Fruit fly (Drosophila melanogaster) whole organism, pupa: ENCODE results near the gene CG4278.
A peak's percentile ranks its signal among the peaks of the same experiment; 100 is the strongest.

Experiments
- CG10348 ChIP-seq: fragments of 200-800 bp; sonication (Bioruptor generic); IDR thresholded peaks from 2 replicates; pipeline ENCODE4 v1.3.6; 2022; ENCODE audit warnings: missing biosample characterization, missing genetic modification characterization
- CG12605 ChIP-seq: fragments of 200-800 bp; sonication (Bioruptor generic); IDR thresholded peaks from 2 replicates; pipeline ENCODE4 v1.3.6; 2022; ENCODE audit warnings: missing biosample characterization, missing genetic modification characterization
- CG15710 ChIP-seq: fragments of 200-800 bp; sonication (Bioruptor generic); optimal IDR thresholded peaks from 2 replicates; lab custom pipeline; 2018; ENCODE audit warnings: missing biosample characterization, mild to moderate bottlenecking, missing genetic modification characterization, moderate library complexity
- CG17806 ChIP-seq: fragments of 200-800 bp; sonication (Bioruptor generic); optimal IDR thresholded peaks from 2 replicates; lab custom pipeline; 2018; ENCODE audit warnings: missing biosample characterization, mild to moderate bottlenecking, missing genetic modification characterization, moderate library complexity
- CG32121 ChIP-seq: fragments of 200-800 bp; sonication (Bioruptor generic); IDR thresholded peaks from 2 replicates; pipeline ENCODE4 v1.3.6; 2022; ENCODE audit warnings: missing biosample characterization, missing genetic modification characterization
- CG34367 ChIP-seq: fragments of 200-800 bp; sonication (Bioruptor generic); optimal IDR thresholded peaks from 2 replicates; lab custom pipeline; 2018; ENCODE audit warnings: missing biosample characterization, mild to moderate bottlenecking, missing genetic modification characterization
- CG4496 ChIP-seq: fragments of 200-800 bp; sonication (Bioruptor generic); IDR thresholded peaks from 3 replicates; pipeline ENCODE4 v1.3.6; 2022; ENCODE audit warnings: missing biosample characterization, missing genetic modification characterization
- CG8301 ChIP-seq: fragments of 200-800 bp; sonication (Bioruptor generic); optimal IDR thresholded peaks from 2 replicates; lab custom pipeline; 2018; ENCODE audit warnings: missing biosample characterization, mild to moderate bottlenecking, missing genetic modification characterization
- CG9948 ChIP-seq: fragments of 200-800 bp; sonication (Bioruptor generic); optimal IDR thresholded peaks from 2 replicates; lab custom pipeline; 2018; ENCODE audit warnings: missing biosample characterization, mild to moderate bottlenecking, missing genetic modification characterization, moderate library complexity
- D1 ChIP-seq: fragments of 200-800 bp; sonication (Bioruptor generic); optimal IDR thresholded peaks from 2 replicates; lab custom pipeline; 2018; ENCODE audit warnings: missing biosample characterization, mild to moderate bottlenecking, missing genetic modification characterization, moderate library complexity
- EcR ChIP-seq: fragments of 200-800 bp; sonication (Bioruptor generic); optimal IDR thresholded peaks from 3 replicates; lab custom pipeline; 2019; ENCODE audit warnings: missing biosample characterization, missing genetic modification characterization, mild to moderate bottlenecking, moderate library complexity, missing genetic modification reagents
- Pif1B ChIP-seq: fragments of 200-800 bp; sonication (Bioruptor generic); optimal IDR thresholded peaks from 3 replicates; lab custom pipeline; 2016; ENCODE audit warnings: missing biosample characterization, missing genetic modification characterization
- fd96Ca ChIP-seq: fragments of 200-800 bp; sonication (Bioruptor generic); IDR thresholded peaks from 3 replicates; pipeline ENCODE4 v1.3.6; 2022; ENCODE audit warnings: missing biosample characterization, missing genetic modification characterization

dm6 chr2L:16321209-16321608 is 5.7 kb upstream of the CG4278 start:
- TF ChIP-seq Pif1B (GFP tag; lab: Kevin White, UChicago) = no peak
- TF ChIP-seq CG12605 (GFP tag; lab: Robert Waterston, UW) = no peak
- TF ChIP-seq CG4496 (GFP tag; lab: Robert Waterston, UW) = 0 out of 3 replicates have a peak, but pooled peaks have one; percentile 23
- no peak for TF ChIP-seq CG9948
- TF ChIP-seq CG15710 = no peak
- no peak for TF ChIP-seq D1 (tag; lab: Kevin White, UChicago)
- no peak for TF ChIP-seq fd96Ca (GFP tag; lab: Robert Waterston, UW)
- TF ChIP-seq CG8301 (tag; lab: Kevin White, UChicago) = no peak
- TF ChIP-seq CG17806 (tag; lab: Kevin White, UChicago) = no peak
- no peak for TF ChIP-seq CG32121 (GFP tag; lab: Robert Waterston, UW)
- TF ChIP-seq EcR (GFP tag; lab: Kevin White, UChicago) = no peak
- TF ChIP-seq CG34367 (tag; lab: Kevin White, UChicago) = no peak
- no peak for TF ChIP-seq CG10348 (GFP tag; lab: Robert Waterston, UW)
